Worm (Caenorhabditis elegans) whole organism, late embryonic: ENCODE results near the gene F36D3.4.

ENCODE experiments used
- C08G9.2 ChIP-seq: sonication (generic microtip); optimal IDR thresholded peaks from 2 replicates; lab custom pipeline; 2016; ENCODE audit warnings: mild to moderate bottlenecking, missing genetic modification characterization, moderate library complexity, missing compliant biosample characterization
- C38D4.7 ChIP-seq: fragments of 200-800 bp; sonication (Bioruptor generic); optimal IDR thresholded peaks from 2 replicates; lab custom pipeline; 2018; ENCODE audit warnings: mild to moderate bottlenecking, missing genetic modification characterization, moderate library complexity, missing compliant biosample characterization
- F13H6.1 ChIP-seq: sonication (generic microtip); optimal IDR thresholded peaks from 2 replicates; lab custom pipeline; 2016; ENCODE audit warnings: missing genetic modification characterization, missing compliant biosample characterization
- K02D7.2 ChIP-seq: sonication (generic microtip); optimal IDR thresholded peaks from 2 replicates; lab custom pipeline; 2017; ENCODE audit warnings: mild to moderate bottlenecking, missing genetic modification characterization, missing compliant biosample characterization
- K09A11.1 ChIP-seq: sonication (generic microtip); optimal IDR thresholded peaks from 2 replicates; lab custom pipeline; 2017; ENCODE audit warnings: antibody characterized with exemption, mild to moderate bottlenecking, missing genetic modification characterization, missing compliant biosample characterization; ENCODE audit not compliant: insufficient read depth
- ahr-1 ChIP-seq: sonication (generic microtip); optimal IDR thresholded peaks from 2 replicates; lab custom pipeline; 2016; ENCODE audit warnings: missing genetic modification characterization, missing compliant biosample characterization
- ceh-14 ChIP-seq: sonication (generic microtip); optimal IDR thresholded peaks from 2 replicates; lab custom pipeline; 2016; ENCODE audit warnings: missing genotype, missing genetic modification characterization, missing compliant biosample characterization
- ceh-18 ChIP-seq: sonication (generic microtip); optimal IDR thresholded peaks from 2 replicates; lab custom pipeline; 2016; ENCODE audit warnings: missing genetic modification characterization, missing compliant biosample characterization
- ceh-19 ChIP-seq: fragments of 200-800 bp; sonication (Bioruptor generic); optimal IDR thresholded peaks from 2 replicates; lab custom pipeline; 2018; ENCODE audit warnings: mild to moderate bottlenecking, missing genetic modification characterization, missing compliant biosample characterization
- ceh-2 ChIP-seq: sonication (generic microtip); optimal IDR thresholded peaks from 2 replicates; lab custom pipeline; 2016; ENCODE audit warnings: missing genotype, missing genetic modification characterization, missing compliant biosample characterization
- ceh-24 ChIP-seq: sonication (generic microtip); optimal IDR thresholded peaks from 2 replicates; lab custom pipeline; 2016; ENCODE audit warnings: mild to moderate bottlenecking, missing genetic modification characterization, missing compliant biosample characterization
- ceh-31 ChIP-seq: sonication (generic microtip); optimal IDR thresholded peaks from 2 replicates; lab custom pipeline; 2016; ENCODE audit warnings: missing genetic modification characterization, missing compliant biosample characterization
- ceh-48 ChIP-seq: sonication (generic microtip); optimal IDR thresholded peaks from 2 replicates; lab custom pipeline; 2016; ENCODE audit warnings: missing genetic modification characterization, inconsistent platforms, missing compliant biosample characterization
- ceh-9 ChIP-seq: sonication (generic microtip); optimal IDR thresholded peaks from 2 replicates; lab custom pipeline; 2016; ENCODE audit warnings: mild to moderate bottlenecking, missing genetic modification characterization, inconsistent platforms, missing compliant biosample characterization
- che-1 ChIP-seq: sonication (generic microtip); optimal IDR thresholded peaks from 2 replicates; lab custom pipeline; 2016; ENCODE audit warnings: mild to moderate bottlenecking, missing genetic modification characterization, missing compliant biosample characterization
- dve-1 ChIP-seq: sonication (generic microtip); optimal IDR thresholded peaks from 2 replicates; lab custom pipeline; 2017; ENCODE audit warnings: antibody characterized with exemption, mild to moderate bottlenecking, missing genetic modification characterization, missing compliant biosample characterization
- elt-2 ChIP-seq: sonication (generic microtip); optimal IDR thresholded peaks from 2 replicates; lab custom pipeline; 2016; ENCODE audit warnings: missing genetic modification reagents, missing genetic modification characterization, missing compliant biosample characterization
- ets-4 ChIP-seq: sonication (generic microtip); optimal IDR thresholded peaks from 2 replicates; lab custom pipeline; 2016; ENCODE audit warnings: missing genetic modification characterization, missing compliant biosample characterization
- eyg-1 ChIP-seq: sonication (generic microtip); optimal IDR thresholded peaks from 2 replicates; lab custom pipeline; 2016; ENCODE audit warnings: missing genotype, missing genetic modification characterization, missing compliant biosample characterization
- hlh-8 ChIP-seq: sonication (generic microtip); optimal IDR thresholded peaks from 2 replicates; lab custom pipeline; 2016; ENCODE audit warnings: missing genotype, missing genetic modification characterization, missing compliant biosample characterization
- lim-6 ChIP-seq: sonication (generic microtip); optimal IDR thresholded peaks from 2 replicates; lab custom pipeline; 2016; ENCODE audit warnings: missing genetic modification characterization, missing compliant biosample characterization
- lin-11 ChIP-seq: fragments of 200-800 bp; sonication (Bioruptor generic); optimal IDR thresholded peaks from 2 replicates; lab custom pipeline; 2018; ENCODE audit warnings: mild to moderate bottlenecking, missing genetic modification characterization, missing compliant biosample characterization
- madf-2 ChIP-seq: sonication (generic microtip); optimal IDR thresholded peaks from 2 replicates; lab custom pipeline; 2017; ENCODE audit warnings: missing genetic modification characterization, missing compliant biosample characterization
- odd-2 ChIP-seq: sonication (generic microtip); optimal IDR thresholded peaks from 2 replicates; lab custom pipeline; 2017; ENCODE audit warnings: antibody characterized with exemption, mild to moderate bottlenecking, missing genetic modification characterization, missing compliant biosample characterization
- pag-3 ChIP-seq: sonication (generic microtip); optimal IDR thresholded peaks from 2 replicates; lab custom pipeline; 2016; ENCODE audit warnings: missing compliant biosample characterization, missing genetic modification characterization, borderline replicate concordance
- pha-4 ChIP-seq: fragments of 150-350 bp; optimal IDR thresholded peaks from 2 replicates; lab custom pipeline; 2018; ENCODE audit warnings: missing biosample characterization, missing genetic modification reagents, missing genetic modification characterization
- pqm-1 ChIP-seq: sonication (generic microtip); optimal IDR thresholded peaks from 2 replicates; lab custom pipeline; 2016; ENCODE audit warnings: missing genetic modification characterization, missing compliant biosample characterization
- pros-1 ChIP-seq: fragments of 150-350 bp; optimal IDR thresholded peaks from 2 replicates; lab custom pipeline; 2014; ENCODE audit warnings: missing biosample characterization, missing genetic modification reagents, missing genetic modification characterization
- ref-2 ChIP-seq: sonication (generic microtip); optimal IDR thresholded peaks from 2 replicates; lab custom pipeline; 2016; ENCODE audit warnings: missing genetic modification characterization, missing compliant biosample characterization
- sdc-2 ChIP-seq: sonication (generic microtip); optimal IDR thresholded peaks from 2 replicates; lab custom pipeline; 2016; ENCODE audit warnings: missing genotype, missing genetic modification characterization, missing compliant biosample characterization
- sox-2 ChIP-seq: fragments of 200-800 bp; sonication (Bioruptor generic); IDR thresholded peaks from 2 replicates; pipeline ENCODE4 v1.3.6; 2022; ENCODE audit warnings: missing genetic modification reagents, missing genetic modification characterization, missing compliant biosample characterization
- sox-4 ChIP-seq: sonication (generic microtip); optimal IDR thresholded peaks from 2 replicates; lab custom pipeline; 2017; ENCODE audit warnings: mild to moderate bottlenecking, missing genetic modification characterization, inconsistent platforms, missing compliant biosample characterization
- syd-9 ChIP-seq: sonication (generic microtip); optimal IDR thresholded peaks from 2 replicates; lab custom pipeline; 2016; ENCODE audit warnings: mild to moderate bottlenecking, missing genetic modification characterization, moderate library complexity, missing compliant biosample characterization
- tbx-2 ChIP-seq: sonication (generic microtip); optimal IDR thresholded peaks from 2 replicates; lab custom pipeline; 2016; ENCODE audit warnings: missing genetic modification characterization, missing compliant biosample characterization
- tbx-7 ChIP-seq: sonication (generic microtip); optimal IDR thresholded peaks from 2 replicates; lab custom pipeline; 2016; ENCODE audit warnings: missing genotype, missing genetic modification characterization, missing compliant biosample characterization
- ttx-3 ChIP-seq: sonication (generic microtip); optimal IDR thresholded peaks from 2 replicates; lab custom pipeline; 2016; ENCODE audit warnings: missing genetic modification reagents, missing genetic modification characterization, missing compliant biosample characterization
- unc-3 ChIP-seq, 2 experiments: fragments of 200-800 bp in 1 of 2; sonication (Bioruptor generic) in 1 of 2; sonication (generic microtip) in 1 of 2; conservative IDR thresholded peaks in 1 of 2; optimal IDR thresholded peaks in 1 of 2; 2 replicates each; pipeline versions ENCODE4 v1.3.6 to Lab custom; 2016 to 2022; ENCODE audit warnings: missing compliant biosample characterization in 2 of 2, missing genetic modification characterization in 2 of 2, missing genetic modification reagents in 1 of 2
- unc-42 ChIP-seq: sonication (generic microtip); optimal IDR thresholded peaks from 2 replicates; lab custom pipeline; 2016; ENCODE audit warnings: missing genotype, missing genetic modification characterization, missing compliant biosample characterization
- unc-86 ChIP-seq: sonication (generic microtip); optimal IDR thresholded peaks from 2 replicates; lab custom pipeline; 2016; ENCODE audit warnings: missing genetic modification characterization, missing compliant biosample characterization
- ztf-16 ChIP-seq: sonication (generic microtip); optimal IDR thresholded peaks from 2 replicates; lab custom pipeline; 2017; ENCODE audit warnings: missing genetic modification characterization, missing compliant biosample characterization

Gene F36D3.4

ce11 chrV:16537908-16538446, 20.5 kb upstream of the F36D3.4 start, which contains the start of gene Y32B12B.2:
TSS of gene Y32B12B.2 (plus strand) at chrV:16538396.
- TF ChIP-seq pag-3 (tag; lab: Kevin White, UChicago) (no peak), pros-1 (tag; lab: Kevin White, UChicago) (no peak), K09A11.1 (tag; lab: Kevin White, UChicago) (no peak), sdc-2 (tag; lab: Kevin White, UChicago) (no peak), pha-4 (no peak), ceh-2 (peak; percentile 1), K02D7.2 (tag; lab: Kevin White, UChicago) (no peak), ceh-31 (tag; lab: Kevin White, UChicago) (peak; percentile 25), ets-4 (tag; lab: Kevin White, UChicago) (peak; percentile 1), unc-42 (tag; lab: Kevin White, UChicago) (peak; percentile 28), unc-3 (GFP tag; conservative IDR thresholded peaks at IDR 0.05; lab: Robert Waterston, UW) (no peak), unc-3 (tag; optimal IDR thresholded peaks at IDR 0.05; lab: Kevin White, UChicago) (no peak), C08G9.2 (tag; lab: Kevin White, UChicago) (peak; percentile 31), tbx-7 (tag; lab: Kevin White, UChicago) (peak; percentile 7)

- TF ChIP-seq ztf-16 (tag; lab: Kevin White, UChicago): no peak
Measured at ce11 chrV:16536701-16537100, 19.2 kb upstream of the F36D3.4 start, which contains the start of gene Y32B12B.1. TSS of gene Y32B12B.1 (plus strand) at chrV:16537001.

- TF ChIP-seq ceh-19 (no peak), C38D4.7 (no peak), ceh-14 (no peak), odd-2 (tag; lab: Kevin White, UChicago) (no peak), sox-2 (GFP tag; lab: Robert Waterston, UW) (no peak), unc-86 (tag; lab: Kevin White, UChicago) (no peak), ref-2 (tag; lab: Kevin White, UChicago) (no peak), ttx-3 (tag; lab: Kevin White, UChicago) (no peak), unc-3 (GFP tag; conservative IDR thresholded peaks at IDR 0.05; lab: Robert Waterston, UW) (no peak), unc-3 (tag; optimal IDR thresholded peaks at IDR 0.05; lab: Kevin White, UChicago) (no peak), lim-6 (tag; lab: Kevin White, UChicago) (no peak), sox-4 (tag; lab: Kevin White, UChicago) (no peak), madf-2 (tag; lab: Kevin White, UChicago) (no peak), pqm-1 (tag; lab: Kevin White, UChicago) (no peak)
Measured at ce11 chrV:16535172-16535571, 17.7 kb upstream of the F36D3.4 start, which contains the start of gene Y32B12B.8. TSS of gene Y32B12B.8 (plus strand) at chrV:16535472.

- TF ChIP-seq ceh-18 (no peak), lim-6 (tag; lab: Kevin White, UChicago) (no peak), ceh-9 (tag; lab: Kevin White, UChicago) (no peak), syd-9 (tag; lab: Kevin White, UChicago) (no peak), K02D7.2 (tag; lab: Kevin White, UChicago) (no peak), tbx-2 (tag; lab: Kevin White, UChicago) (no peak), ceh-24 (tag; lab: Kevin White, UChicago) (no peak), F13H6.1 (tag; lab: Kevin White, UChicago) (no peak), elt-2 (tag; lab: Kevin White, UChicago) (no peak), lin-11 (tag; lab: Kevin White, UChicago) (no peak), dve-1 (tag; lab: Kevin White, UChicago) (no peak), ahr-1 (tag; lab: Kevin White, UChicago) (no peak), ceh-14 (no peak), pros-1 (tag; lab: Kevin White, UChicago) (no peak), eyg-1 (no peak), C38D4.7 (no peak), K09A11.1 (tag; lab: Kevin White, UChicago) (no peak), hlh-8 (tag; lab: Kevin White, UChicago) (no peak), ceh-48 (tag; lab: Kevin White, UChicago) (no peak), che-1 (tag; lab: Kevin White, UChicago) (no peak)
- TF ChIP-seq, all 69 proteins: peak for 0
Measured at ce11 chrV:16534000-16534399, 16.5 kb upstream of the F36D3.4 start, which contains the start of gene cpr-2. TSS of gene cpr-2 (minus strand) at chrV:16534100.
